Worm (Caenorhabditis elegans) whole organism, L4 larva: Measurements from ENCODE around the gene pqbp-1.1.

Source experiments
- D1046.2 ChIP-seq: fragments of 200-800 bp; sonication (Bioruptor generic); IDR thresholded peaks from 2 replicates; pipeline ENCODE4 v1.3.6; 2022; ENCODE audit warnings: missing genetic modification characterization, missing compliant biosample characterization
- F26F4.8 ChIP-seq: fragments of 200-800 bp; sonication (Bioruptor generic); conservative IDR thresholded peaks from 2 replicates; pipeline ENCODE4 v1.3.6; 2022; ENCODE audit warnings: missing genetic modification characterization, missing compliant biosample characterization
- F37D6.2 ChIP-seq: sonication (generic microtip); optimal IDR thresholded peaks from 2 replicates; lab custom pipeline; 2016; ENCODE audit warnings: mild to moderate bottlenecking, missing genetic modification characterization, missing compliant biosample characterization
- F49E8.2 ChIP-seq: sonication (generic microtip); optimal IDR thresholded peaks from 2 replicates; lab custom pipeline; 2016; ENCODE audit warnings: missing compliant biosample characterization, mild to moderate bottlenecking, missing genetic modification characterization, borderline replicate concordance
- T26A8.4 ChIP-seq: fragments of 200-800 bp; sonication (Bioruptor generic); IDR thresholded peaks from 2 replicates; pipeline ENCODE4 v1.3.6; 2022; ENCODE audit warnings: missing genetic modification characterization, missing compliant biosample characterization
- Y105C5A.15 ChIP-seq: fragments of 200-800 bp; sonication (Bioruptor generic); IDR thresholded peaks from 2 replicates; pipeline ENCODE4 v1.3.6; 2022; ENCODE audit warnings: missing genetic modification characterization, missing compliant biosample characterization
- Y48G9A.11 ChIP-seq: fragments of 200-800 bp; sonication (Bioruptor generic); IDR thresholded peaks from 2 replicates; pipeline ENCODE4 v1.3.6; 2022; ENCODE audit warnings: missing genetic modification reagents, missing genetic modification characterization, missing compliant biosample characterization
- Y5F2A.4 ChIP-seq: fragments of 200-800 bp; sonication (Bioruptor generic); optimal IDR thresholded peaks from 2 replicates; lab custom pipeline; 2018; ENCODE audit warnings: mild to moderate bottlenecking, missing genetic modification characterization, missing compliant biosample characterization
- ZK337.2 ChIP-seq: fragments of 200-800 bp; sonication (Bioruptor generic); IDR thresholded peaks from 2 replicates; pipeline ENCODE4 v1.3.6; 2022; ENCODE audit warnings: missing genetic modification reagents, missing genetic modification characterization, missing compliant biosample characterization
- aha-1 ChIP-seq: fragments of 150-350 bp; peaks from one replicate; lab custom pipeline; 2014; ENCODE audit warnings: missing biosample characterization, missing genetic modification characterization
- ama-1 ChIP-seq: fragments of 150-350 bp; optimal IDR thresholded peaks from 2 replicates; lab custom pipeline; 2014; ENCODE audit warnings: inconsistent platforms, mixed read lengths
- arid-1 ChIP-seq: fragments of 200-800 bp; sonication (Bioruptor generic); conservative IDR thresholded peaks from 2 replicates; pipeline ENCODE4 v1.3.6; 2022; ENCODE audit warnings: missing genetic modification reagents, missing genetic modification characterization, missing compliant biosample characterization
- attf-4 ChIP-seq: sonication (generic microtip); optimal IDR thresholded peaks from 3 replicates; lab custom pipeline; 2017; ENCODE audit warnings: missing biosample characterization, missing genetic modification characterization
- ceh-32 ChIP-seq: sonication (generic microtip); optimal IDR thresholded peaks from 2 replicates; lab custom pipeline; 2016; ENCODE audit warnings: mild to moderate bottlenecking, missing genetic modification characterization, missing compliant biosample characterization; ENCODE audit not compliant: poor library complexity
- daf-12 ChIP-seq: fragments of 150-350 bp; optimal IDR thresholded peaks from 2 replicates; lab custom pipeline; 2014; ENCODE audit warnings: missing biosample characterization, missing genetic modification reagents, missing genetic modification characterization
- daf-8 ChIP-seq: fragments of 200-800 bp; sonication (Bioruptor generic); IDR thresholded peaks from 2 replicates; pipeline ENCODE4 v1.3.6; 2022; ENCODE audit warnings: missing genetic modification characterization, missing compliant biosample characterization
- dmd-6 ChIP-seq: fragments of 200-800 bp; sonication (Bioruptor generic); IDR thresholded peaks from 2 replicates; pipeline ENCODE4 v1.3.6; 2022; ENCODE audit warnings: missing genetic modification reagents, missing genetic modification characterization, missing compliant biosample characterization
- dmd-8 ChIP-seq: fragments of 200-800 bp; sonication (Bioruptor generic); IDR thresholded peaks from 2 replicates; pipeline ENCODE4 v1.3.6; 2022; ENCODE audit warnings: missing genetic modification characterization, missing compliant biosample characterization
- dmd-9 ChIP-seq: fragments of 200-800 bp; sonication (Bioruptor generic); IDR thresholded peaks from 2 replicates; pipeline ENCODE4 v1.3.6; 2022; ENCODE audit warnings: missing genetic modification reagents, missing genetic modification characterization, missing compliant biosample characterization
- duxl-1 ChIP-seq: sonication (generic microtip); optimal IDR thresholded peaks from 2 replicates; lab custom pipeline; 2016; ENCODE audit warnings: mild to moderate bottlenecking, missing genetic modification characterization, moderate library complexity, missing compliant biosample characterization; ENCODE audit not compliant: poor library complexity
- dve-1 ChIP-seq: sonication (generic microtip); optimal IDR thresholded peaks from 2 replicates; lab custom pipeline; 2017; ENCODE audit warnings: antibody characterized with exemption, mild to moderate bottlenecking, missing genetic modification characterization, missing compliant biosample characterization; ENCODE audit not compliant: insufficient read depth
- hlh-11 ChIP-seq: fragments of 200-800 bp; sonication (Bioruptor generic); optimal IDR thresholded peaks from 2 replicates; lab custom pipeline; 2018; ENCODE audit warnings: mild to moderate bottlenecking, missing genetic modification characterization, missing compliant biosample characterization
- hmg-1.1 ChIP-seq: fragments of 200-800 bp; sonication (Bioruptor generic); IDR thresholded peaks from 2 replicates; pipeline ENCODE4 v1.3.6; 2022; ENCODE audit warnings: missing genetic modification reagents, missing genetic modification characterization, missing compliant biosample characterization
- lin-1 ChIP-seq: fragments of 200-800 bp; sonication (Bioruptor generic); IDR thresholded peaks from 2 replicates; pipeline ENCODE4 v1.3.6; 2022; ENCODE audit warnings: missing genetic modification reagents, missing genetic modification characterization, missing compliant biosample characterization
- lin-15B ChIP-seq: fragments of 150-350 bp; sonication (generic microtip); optimal IDR thresholded peaks from 3 replicates; lab custom pipeline; 2014; ENCODE audit warnings: missing biosample characterization, missing genetic modification characterization
- lir-3 ChIP-seq: sonication (generic microtip); optimal IDR thresholded peaks from 2 replicates; lab custom pipeline; 2016; ENCODE audit warnings: mild to moderate bottlenecking, missing genetic modification characterization, missing compliant biosample characterization
- lsy-2 ChIP-seq, 2 experiments: fragments of 150-350 bp in 1 of 2; sonication (generic microtip) in 1 of 2; optimal IDR thresholded peaks; 2 replicates each; lab custom pipeline; 2014 to 2017; ENCODE audit warnings: missing biosample characterization in 2 of 2, missing genetic modification characterization in 2 of 2
- mdl-1 ChIP-seq, 2 experiments: fragments of 150-350 bp in 1 of 2; sonication (generic microtip) in 1 of 2; optimal IDR thresholded peaks; 2 replicates each; lab custom pipeline; 2014 to 2017; ENCODE audit warnings: missing biosample characterization in 2 of 2, missing genetic modification characterization in 2 of 2
- mdt-29 ChIP-seq: fragments of 200-800 bp; sonication (Bioruptor generic); IDR thresholded peaks from 2 replicates; pipeline ENCODE4 v1.3.6; 2022; ENCODE audit warnings: missing genetic modification reagents, missing genetic modification characterization, missing compliant biosample characterization
- mes-2 ChIP-seq: sonication (generic microtip); optimal IDR thresholded peaks from 2 replicates; lab custom pipeline; 2016; ENCODE audit warnings: missing genotype, mild to moderate bottlenecking, missing genetic modification characterization, missing compliant biosample characterization; ENCODE audit not compliant: poor library complexity, severe bottlenecking
- nhr-102 ChIP-seq: sonication (generic microtip); optimal IDR thresholded peaks from 2 replicates; lab custom pipeline; 2016; ENCODE audit warnings: mild to moderate bottlenecking, missing genetic modification characterization, moderate library complexity, missing compliant biosample characterization
- nhr-237 ChIP-seq: sonication (generic microtip); optimal IDR thresholded peaks from 2 replicates; lab custom pipeline; 2017; ENCODE audit warnings: missing biosample characterization, missing genetic modification characterization
- nhr-25 ChIP-seq: sonication (generic microtip); optimal IDR thresholded peaks from 2 replicates; lab custom pipeline; 2017; ENCODE audit warnings: missing genetic modification characterization, mild to moderate bottlenecking, missing compliant biosample characterization, antibody characterized with exemption, moderate library complexity, borderline replicate concordance; ENCODE audit not compliant: insufficient read depth
- nhr-41 ChIP-seq: fragments of 200-800 bp; sonication (Bioruptor generic); IDR thresholded peaks from 2 replicates; pipeline ENCODE4 v1.3.6; 2022; ENCODE audit warnings: missing genetic modification reagents, missing genetic modification characterization, missing compliant biosample characterization
- nhr-42 ChIP-seq: fragments of 200-800 bp; sonication (Bioruptor generic); IDR thresholded peaks from 2 replicates; pipeline ENCODE4 v1.3.6; 2022; ENCODE audit warnings: missing genetic modification characterization, missing compliant biosample characterization
- nhr-6 ChIP-seq: fragments of 150-350 bp; optimal IDR thresholded peaks from 2 replicates; lab custom pipeline; 2014; ENCODE audit warnings: missing biosample characterization, missing genetic modification characterization
- nhr-76 ChIP-seq: fragments of 150-350 bp; optimal IDR thresholded peaks from 2 replicates; lab custom pipeline; 2014; ENCODE audit warnings: missing biosample characterization, missing genetic modification characterization
- nhr-77 ChIP-seq: fragments of 150-350 bp; optimal IDR thresholded peaks from 2 replicates; lab custom pipeline; 2014; ENCODE audit warnings: missing biosample characterization, missing genetic modification characterization
- php-3 ChIP-seq: fragments of 200-800 bp; sonication (Bioruptor generic); IDR thresholded peaks from 2 replicates; pipeline ENCODE4 v1.3.6; 2022; ENCODE audit warnings: missing genetic modification reagents, missing genetic modification characterization, missing compliant biosample characterization
- pqm-1 ChIP-seq: sonication (generic microtip); optimal IDR thresholded peaks from 2 replicates; lab custom pipeline; 2017; ENCODE audit warnings: missing biosample characterization, missing genetic modification characterization
- skn-1 ChIP-seq: fragments of 150-350 bp; optimal IDR thresholded peaks from 2 replicates; lab custom pipeline; 2014; ENCODE audit warnings: missing biosample characterization, missing genetic modification characterization
- snpc-4 ChIP-seq: fragments of 150-350 bp; optimal IDR thresholded peaks from 2 replicates; lab custom pipeline; 2014; ENCODE audit warnings: missing biosample characterization, missing genetic modification characterization
- tag-97 ChIP-seq: fragments of 200-800 bp; sonication (Bioruptor generic); IDR thresholded peaks from 2 replicates; pipeline ENCODE4 v1.3.6; 2022; ENCODE audit warnings: missing genetic modification characterization, missing compliant biosample characterization
- tra-1 ChIP-seq: fragments of 200-800 bp; sonication (Bioruptor generic); IDR thresholded peaks from 2 replicates; pipeline ENCODE4 v1.3.6; 2022; ENCODE audit warnings: missing genetic modification reagents, missing genetic modification characterization, missing compliant biosample characterization
- unc-62 ChIP-seq, 3 experiments: fragments of 150-350 bp in 1 of 3; sonication (generic microtip); optimal IDR thresholded peaks in 2 of 3; peaks in 1 of 3; 1 replicate in 1 of 3; 2 replicates in 2 of 3; lab custom pipeline; 2014 to 2017; ENCODE audit warnings: missing biosample characterization in 3 of 3, missing genetic modification characterization in 3 of 3, missing genetic modification reagents in 3 of 3, missing genotype in 1 of 3
- zfp-3 ChIP-seq: fragments of 200-800 bp; sonication (Bioruptor generic); conservative IDR thresholded peaks from 2 replicates; pipeline ENCODE4 v1.3.6; 2022; ENCODE audit warnings: missing genetic modification reagents, missing genetic modification characterization, missing compliant biosample characterization
- zip-11 ChIP-seq: fragments of 200-800 bp; sonication (Bioruptor generic); IDR thresholded peaks from 2 replicates; pipeline ENCODE4 v1.3.6; 2022; ENCODE audit warnings: missing genetic modification characterization, missing compliant biosample characterization

pqbp-1.1 gene

DNA sequence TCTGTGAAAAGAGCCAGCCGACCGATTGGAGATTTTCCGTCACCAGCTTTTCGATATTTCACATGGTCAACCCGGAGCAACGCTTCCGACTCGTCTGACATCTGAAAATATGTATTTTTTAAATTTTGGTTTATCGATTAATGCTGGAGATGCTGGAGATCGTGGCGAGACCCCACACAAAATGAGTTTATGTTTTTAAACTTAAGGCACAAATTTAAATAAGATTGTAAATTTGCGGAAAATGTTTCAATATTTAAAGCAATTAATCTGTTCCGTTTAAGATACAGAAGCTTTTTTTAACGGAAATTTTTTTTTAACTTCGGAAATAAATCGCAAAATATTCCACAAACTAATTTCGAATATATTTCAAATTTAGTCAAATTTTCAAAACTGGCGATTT is 29.8 kb downstream of the pqbp-1.1 start, which contains the start of gene gtf-2H1:
Gene gtf-2H1 (minus strand): TSS at position 101 of the 400 bp plus-strand sequence.
- TF ChIP-seq ama-1 (lab: Kevin White, UChicago) = no peak

ce11 chrIV:218252-218651 is 43.2 kb downstream of the pqbp-1.1 start, which contains the start of gene prdx-6:
prdx-6 (plus strand) TSS chrIV:218552.
- no peak for TF ChIP-seq daf-8 (GFP tag; lab: Robert Waterston, UW)
- no peak for TF ChIP-seq T26A8.4 (GFP tag; lab: Robert Waterston, UW)
- no peak for TF ChIP-seq duxl-1
- no peak for TF ChIP-seq mdl-1 (tag; optimal IDR thresholded peaks at IDR 0.05; lab: Kevin White, UChicago)
- no peak for TF ChIP-seq unc-62 (GFP tag; optimal IDR thresholded peaks at IDR 0.05 in 1 of 2; lab: Kevin White, UChicago)
- TF ChIP-seq unc-62 (tag; optimal IDR thresholded peaks at IDR 0.05; lab: Kevin White, UChicago) = no peak
- no peak for TF ChIP-seq daf-12
- no peak for TF ChIP-seq tag-97 (GFP tag; lab: Robert Waterston, UW)
- no peak for TF ChIP-seq ZK337.2 (GFP tag; lab: Robert Waterston, UW)
- no peak for TF ChIP-seq dve-1 (tag; lab: Kevin White, UChicago)
- TF ChIP-seq F49E8.2 (tag; lab: Kevin White, UChicago) = no peak
- TF ChIP-seq nhr-77 (tag; lab: Kevin White, UChicago) = no peak
- TF ChIP-seq ceh-32 (tag; lab: Kevin White, UChicago) = no peak
- no peak for TF ChIP-seq lin-1 (GFP tag; lab: Robert Waterston, UW)
- TF ChIP-seq lin-15B (tag; lab: Kevin White, UChicago) = no peak
- no peak for TF ChIP-seq F37D6.2 (tag; lab: Kevin White, UChicago)
- no peak for TF ChIP-seq mdt-29 (GFP tag; lab: Robert Waterston, UW)
- TF ChIP-seq zip-11 (GFP tag; lab: Robert Waterston, UW) = no peak
- no peak for TF ChIP-seq nhr-6 (tag; lab: Kevin White, UChicago)

ce11 chrIV:210591-210990 is 50.9 kb downstream of the pqbp-1.1 start:
- peak in 1 of 2 experiments; percentile 56 for TF ChIP-seq lsy-2 (tag; optimal IDR thresholded peaks at IDR 0.05; lab: Kevin White, UChicago)
- peak; percentile 84 for TF ChIP-seq dmd-6 (GFP tag; lab: Robert Waterston, UW)
- TF ChIP-seq zfp-3 (GFP tag; lab: Robert Waterston, UW) = no peak
- peak; percentile 90 for TF ChIP-seq hlh-11 (tag; lab: Kevin White, UChicago)
- no peak for TF ChIP-seq skn-1 (tag; lab: Kevin White, UChicago)
- TF ChIP-seq pqm-1 = peak; percentile 64
- no peak for TF ChIP-seq snpc-4 (tag; lab: Kevin White, UChicago)
- TF ChIP-seq D1046.2 (GFP tag; lab: Robert Waterston, UW) = no peak
- peak in 1 of 2 experiments; percentile 50 for TF ChIP-seq mdl-1 (tag; optimal IDR thresholded peaks at IDR 0.05; lab: Kevin White, UChicago)
- TF ChIP-seq nhr-76 (tag; lab: Kevin White, UChicago) = no peak
- no peak for TF ChIP-seq Y48G9A.11 (GFP tag; lab: Robert Waterston, UW)
- peak; percentile 72 for TF ChIP-seq php-3 (GFP tag; lab: Robert Waterston, UW)
- no peak for TF ChIP-seq nhr-42
- no peak for TF ChIP-seq duxl-1
- TF ChIP-seq dmd-9 (GFP tag; lab: Robert Waterston, UW) = no peak
- TF ChIP-seq dmd-8 = no peak
- 0 out of 2 replicates have a peak, but pooled peaks have one; percentile 27 for TF ChIP-seq hmg-1.1 (GFP tag; lab: Robert Waterston, UW)
- TF ChIP-seq attf-4 (tag; lab: Kevin White, UChicago) = no peak
- no peak for TF ChIP-seq tag-97 (GFP tag; lab: Robert Waterston, UW)
- TF ChIP-seq F26F4.8 (GFP tag; lab: Robert Waterston, UW) = no peak
- peak; percentile 81 for TF ChIP-seq nhr-41
- TF ChIP-seq arid-1 (GFP tag; lab: Robert Waterston, UW) = no peak
- TF ChIP-seq lir-3 = no peak
- TF ChIP-seq nhr-237 (tag; lab: Kevin White, UChicago) = no peak
- no peak for TF ChIP-seq tra-1 (GFP tag; lab: Robert Waterston, UW)
- no peak for TF ChIP-seq Y105C5A.15 (GFP tag; lab: Robert Waterston, UW)
- TF ChIP-seq Y5F2A.4 (GFP tag; lab: Kevin White, UChicago) = no peak
- no peak for TF ChIP-seq nhr-25 (tag; lab: Kevin White, UChicago)
- TF ChIP-seq aha-1 (tag; lab: Kevin White, UChicago) = no peak
- TF ChIP-seq mes-2 (tag; lab: Kevin White, UChicago) = no peak
- TF ChIP-seq nhr-102 = peak; percentile 64
- no peak for TF ChIP-seq nhr-6 (tag; lab: Kevin White, UChicago)
